Worm (Caenorhabditis elegans): ENCODE results near the gene F17C11.22.

Gene F17C11.22

DNA sequence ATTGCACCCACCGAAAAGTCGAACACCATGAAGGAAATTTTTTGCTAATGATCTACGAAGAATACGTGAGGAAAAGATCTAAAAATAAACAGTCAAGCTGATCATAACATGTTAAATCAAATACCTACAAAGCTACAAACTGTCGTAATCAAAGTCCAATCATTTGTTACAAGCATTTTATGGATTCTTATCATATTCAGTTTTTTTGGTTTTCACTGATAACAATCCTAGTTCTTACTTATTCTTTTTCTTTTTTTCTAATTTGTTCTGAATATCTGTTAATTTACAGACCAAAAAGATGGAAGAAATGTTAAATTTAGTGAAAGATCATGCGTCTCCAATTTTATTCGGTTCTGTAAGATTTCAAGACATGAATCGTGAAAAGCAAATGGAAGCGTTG, 15.1 kb downstream of the F17C11.22 start, which contains the start of gene F17C11.6:
TSS of gene F17C11.6 (plus strand) at position 290 of the 400 bp plus-strand sequence.
- TF ChIP-seq ets-7 (tag; optimal IDR thresholded peaks at IDR 0.05): no peak

DNA sequence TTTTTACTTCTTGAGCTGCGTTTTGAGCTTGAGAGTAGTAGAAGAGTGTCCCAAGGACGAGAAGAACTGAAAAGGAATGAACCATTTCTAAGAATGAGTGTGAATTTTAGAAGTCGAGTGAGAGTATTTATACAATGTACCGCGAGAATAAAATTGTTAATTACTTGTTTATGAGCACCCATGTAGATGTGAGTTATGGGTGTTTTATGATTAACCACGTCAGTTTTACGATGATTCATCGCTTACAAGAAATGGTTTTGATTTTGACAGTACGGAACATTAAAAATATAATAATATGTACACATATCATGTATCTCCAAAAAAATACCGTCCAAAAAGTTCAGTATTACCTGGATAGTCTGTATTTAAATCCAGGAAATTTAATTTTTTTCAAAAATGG, 15.6 kb downstream of the F17C11.22 start, which contains the start of gene clec-221:
TSS of gene clec-221 (minus strand) at position 101 of the 400 bp plus-strand sequence.
- no peak for TF ChIP-seq tbx-37 (GFP tag; conservative IDR thresholded peaks at IDR 0.05)
- TF ChIP-seq ets-7 (tag; optimal IDR thresholded peaks at IDR 0.05): no peak
- TF ChIP-seq sea-1 (GFP tag; conservative IDR thresholded peaks at IDR 0.05): no peak
- TF ChIP-seq B0310.2 (tag; optimal IDR thresholded peaks at IDR 0.05): no peak
- TF ChIP-seq flt-1 (GFP tag; IDR thresholded peaks at IDR 0.05): no peak
- TF ChIP-seq hnd-1 (tag; optimal IDR thresholded peaks at IDR 0.05): no peak
- TF ChIP-seq hmg-4 (GFP tag; optimal IDR thresholded peaks at IDR 0.05): no peak
- no peak for TF ChIP-seq scrt-1 (GFP tag; IDR thresholded peaks at IDR 0.05)
- TF ChIP-seq tra-4 (tag; optimal IDR thresholded peaks at IDR 0.05): no peak
- no peak for TF ChIP-seq pes-1 (GFP tag; IDR thresholded peaks at IDR 0.05)
- TF ChIP-seq F13C5.2 (tag; optimal IDR thresholded peaks at IDR 0.05): no peak

DNA sequence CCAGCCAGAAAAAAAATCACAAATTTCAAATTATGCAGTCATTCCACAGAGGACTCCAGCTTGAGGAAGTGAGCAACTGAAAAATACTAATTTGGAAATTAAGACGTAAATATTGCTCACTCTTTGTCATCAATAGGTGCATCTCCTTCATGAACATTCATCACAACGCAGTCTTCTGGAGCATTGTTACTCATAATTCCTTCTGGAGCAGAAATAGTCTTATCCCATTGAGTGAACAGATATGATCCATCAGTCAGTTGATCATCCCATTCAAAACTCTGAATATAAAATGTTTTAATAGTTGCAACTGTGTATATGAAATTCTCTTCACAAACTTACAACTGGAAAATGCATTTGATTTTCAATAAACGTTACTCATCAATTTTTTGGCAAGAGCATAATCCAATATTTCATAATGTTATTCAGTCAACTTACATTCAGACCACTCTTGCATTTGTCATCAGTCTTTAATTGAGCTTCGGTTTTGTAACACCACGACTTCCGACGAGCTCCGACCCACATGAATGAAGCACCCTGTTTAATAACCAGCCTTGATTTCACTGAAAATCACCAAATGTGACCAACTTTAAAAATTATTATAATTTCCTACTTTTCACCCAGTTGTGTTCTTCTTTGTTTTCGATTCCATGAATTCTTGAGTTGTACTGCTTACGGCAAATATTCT, 16.4 kb downstream of the F17C11.22 start:
- TF ChIP-seq ama-1 (optimal IDR thresholded peaks at IDR 0.05) (no peak), flt-1 (GFP tag; IDR thresholded peaks at IDR 0.05) (no peak), tbx-37 (GFP tag; conservative IDR thresholded peaks at IDR 0.05) (no peak), hmg-4 (GFP tag; optimal IDR thresholded peaks at IDR 0.05) (no peak), tbx-11 (GFP tag; IDR thresholded peaks at IDR 0.05) (no peak), F13C5.2 (tag; optimal IDR thresholded peaks at IDR 0.05) (no peak), aly-1 (tag; optimal IDR thresholded peaks at IDR 0.05) (no peak), ceh-36 (tag; optimal IDR thresholded peaks at IDR 0.05) (no peak), scrt-1 (GFP tag; IDR thresholded peaks at IDR 0.05) (no peak), tra-4 (tag; optimal IDR thresholded peaks at IDR 0.05) (no peak), sea-1 (GFP tag; conservative IDR thresholded peaks at IDR 0.05) (no peak), ceh-13 (GFP tag; optimal IDR thresholded peaks at IDR 0.05) (no peak), hnd-1 (tag; optimal IDR thresholded peaks at IDR 0.05) (no peak), ets-7 (tag; optimal IDR thresholded peaks at IDR 0.05) (no peak)

DNA sequence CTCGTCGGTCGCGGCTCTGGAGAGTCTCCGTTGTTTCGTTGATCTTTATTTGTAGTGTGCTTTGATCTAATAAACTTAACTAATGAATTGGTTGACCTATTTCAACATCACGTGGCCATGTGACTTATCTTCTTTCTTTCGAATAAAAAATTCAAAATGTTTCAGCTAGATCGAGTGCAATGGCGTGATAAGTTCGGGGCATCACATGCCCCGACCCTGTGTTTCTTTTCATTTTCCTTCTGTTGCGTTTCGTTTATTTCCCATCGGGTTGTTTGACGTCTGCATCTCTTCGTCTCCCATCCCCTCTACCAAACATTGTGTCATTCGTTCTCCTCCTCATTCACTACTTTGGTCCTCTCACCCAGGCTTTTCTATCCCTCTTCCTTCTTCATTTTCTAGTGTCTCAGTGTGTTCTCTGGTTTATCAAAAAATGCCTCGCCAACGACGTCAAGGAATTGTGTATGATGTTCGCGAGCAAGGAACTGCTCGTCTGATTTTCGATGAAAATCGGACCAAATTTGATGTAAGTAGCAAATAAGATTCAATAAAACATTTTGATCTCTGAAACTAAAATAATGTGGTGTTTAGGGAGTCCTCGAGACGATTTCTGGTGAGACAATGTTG, 18.2 kb downstream of the F17C11.22 start, which contains the start of gene F17C11.4:
TSS of gene F17C11.4 (plus strand) at position 206 of the 624 bp plus-strand sequence.
- TF ChIP-seq flt-1 (GFP tag; IDR thresholded peaks at IDR 0.05): no peak
- TF ChIP-seq tbx-37 (GFP tag; conservative IDR thresholded peaks at IDR 0.05): peak; percentile 17; the same call in 1 of the 2 replicates
- 0 out of 2 replicates have a peak, but pooled peaks have one; percentile 6 for TF ChIP-seq sea-1 (GFP tag; conservative IDR thresholded peaks at IDR 0.05)
- TF ChIP-seq tra-4 (tag; optimal IDR thresholded peaks at IDR 0.05): no peak
- no peak for TF ChIP-seq tbx-11 (GFP tag; IDR thresholded peaks at IDR 0.05)

DNA sequence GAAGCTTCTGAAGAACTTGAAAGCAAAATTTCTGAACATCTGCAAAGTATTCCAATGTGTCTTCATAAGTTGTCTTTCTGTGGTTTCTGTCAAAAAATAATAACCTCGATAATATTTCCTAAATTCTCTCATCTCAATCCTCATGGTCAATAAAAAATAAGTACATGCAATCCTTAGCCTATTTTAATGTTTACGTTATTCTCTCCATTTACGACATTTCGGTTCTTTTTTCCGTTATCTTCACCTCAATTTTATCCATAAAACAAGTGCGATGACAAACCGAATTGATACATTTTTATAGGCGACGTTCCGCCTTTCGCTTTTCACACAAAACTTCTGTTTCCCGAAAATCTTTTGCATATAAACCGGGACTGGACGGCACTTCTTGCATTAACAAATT, 20.5 kb downstream of the F17C11.22 start, which contains the start of gene col-153:
TSS of gene col-153 (plus strand) at position 301 of the 400 bp plus-strand sequence.
- TF ChIP-seq sea-1 (GFP tag; conservative IDR thresholded peaks at IDR 0.05) (no peak), F13C5.2 (tag; optimal IDR thresholded peaks at IDR 0.05) (no peak), scrt-1 (GFP tag; IDR thresholded peaks at IDR 0.05) (no peak), tbx-37 (GFP tag; conservative IDR thresholded peaks at IDR 0.05) (no peak), aly-1 (tag; optimal IDR thresholded peaks at IDR 0.05) (no peak), pes-1 (GFP tag; IDR thresholded peaks at IDR 0.05) (no peak), hnd-1 (tag; optimal IDR thresholded peaks at IDR 0.05) (no peak)

DNA sequence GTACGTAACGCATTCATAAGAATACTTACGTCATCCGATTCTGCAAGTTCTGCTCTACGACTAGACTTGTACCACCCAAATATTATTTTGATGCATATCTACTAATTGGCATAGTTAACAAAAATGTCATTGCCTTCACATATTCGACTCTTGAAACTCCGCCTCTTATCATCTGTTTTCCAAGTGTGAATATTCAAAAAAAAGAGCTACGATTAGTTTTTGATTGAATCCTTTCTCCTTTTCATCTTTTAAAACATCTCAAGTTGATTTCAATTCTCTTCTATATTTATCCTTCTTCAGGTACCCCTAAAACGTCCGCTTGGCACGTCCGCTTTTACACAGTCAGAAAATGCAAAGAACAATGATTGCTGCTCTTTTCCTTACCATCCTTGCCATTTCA, 22.0 kb downstream of the F17C11.22 start, which contains the start of gene F17C11.2:
TSS of gene F17C11.2 (plus strand) at position 301 of the 400 bp plus-strand sequence.
- TF ChIP-seq ceh-36 (tag; optimal IDR thresholded peaks at IDR 0.05) (no peak), hmg-4 (GFP tag; optimal IDR thresholded peaks at IDR 0.05) (no peak), ceh-13 (GFP tag; optimal IDR thresholded peaks at IDR 0.05) (no peak), scrt-1 (GFP tag; IDR thresholded peaks at IDR 0.05) (no peak), B0310.2 (tag; optimal IDR thresholded peaks at IDR 0.05) (no peak), tra-4 (tag; optimal IDR thresholded peaks at IDR 0.05) (no peak), sea-1 (GFP tag; conservative IDR thresholded peaks at IDR 0.05) (no peak), pes-1 (GFP tag; IDR thresholded peaks at IDR 0.05) (no peak), tbx-11 (GFP tag; IDR thresholded peaks at IDR 0.05) (no peak), aly-1 (tag; optimal IDR thresholded peaks at IDR 0.05) (no peak), ama-1 (optimal IDR thresholded peaks at IDR 0.05) (no peak), tbx-37 (GFP tag; conservative IDR thresholded peaks at IDR 0.05) (no peak), hmbx-1 (tag; optimal IDR thresholded peaks at IDR 0.05) (no peak), F13C5.2 (tag; optimal IDR thresholded peaks at IDR 0.05) (no peak), flt-1 (GFP tag; IDR thresholded peaks at IDR 0.05) (no peak), hnd-1 (tag; optimal IDR thresholded peaks at IDR 0.05) (no peak), ets-7 (tag; optimal IDR thresholded peaks at IDR 0.05) (no peak)

DNA sequence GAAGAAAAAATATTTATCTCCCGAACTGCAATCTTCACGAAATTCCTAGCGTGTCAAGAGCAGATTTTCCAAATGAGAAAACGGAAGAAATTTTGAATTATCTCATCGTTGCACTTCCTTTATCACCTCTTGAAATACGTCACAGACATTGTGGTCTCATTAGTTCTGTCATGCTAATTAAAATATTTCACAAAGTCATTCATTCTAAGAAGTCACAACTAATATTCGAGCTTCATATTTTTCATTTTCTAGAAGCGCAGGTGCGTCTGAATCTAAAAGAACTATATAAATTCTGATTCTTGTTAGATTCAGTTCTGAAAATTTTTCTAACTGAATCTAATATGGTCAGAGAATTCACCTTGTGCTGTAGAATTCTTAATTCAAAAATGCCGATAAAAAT, 22.8 kb downstream of the F17C11.22 start:
- TF ChIP-seq B0310.2 (tag; optimal IDR thresholded peaks at IDR 0.05) (no peak), hmg-4 (GFP tag; optimal IDR thresholded peaks at IDR 0.05) (no peak), ceh-13 (GFP tag; optimal IDR thresholded peaks at IDR 0.05) (no peak), ets-7 (tag; optimal IDR thresholded peaks at IDR 0.05) (no peak), tbx-37 (GFP tag; conservative IDR thresholded peaks at IDR 0.05) (no peak), hmbx-1 (tag; optimal IDR thresholded peaks at IDR 0.05) (no peak), pes-1 (GFP tag; IDR thresholded peaks at IDR 0.05) (no peak), F13C5.2 (tag; optimal IDR thresholded peaks at IDR 0.05) (no peak), ceh-36 (tag; optimal IDR thresholded peaks at IDR 0.05) (no peak), scrt-1 (GFP tag; IDR thresholded peaks at IDR 0.05) (no peak), hnd-1 (tag; optimal IDR thresholded peaks at IDR 0.05) (no peak), ama-1 (optimal IDR thresholded peaks at IDR 0.05) (no peak), tra-4 (tag; optimal IDR thresholded peaks at IDR 0.05) (no peak), flt-1 (GFP tag; IDR thresholded peaks at IDR 0.05) (no peak), sea-1 (GFP tag; conservative IDR thresholded peaks at IDR 0.05) (no peak), tbx-11 (GFP tag; IDR thresholded peaks at IDR 0.05) (no peak)

Data from whole organism, early embryonic.